Worm (Caenorhabditis elegans) whole organism, midembryonic: ENCODE measurements around the gene fip-2.

ENCODE experiments used
- T22C8.4 ChIP-seq: fragments of 200-800 bp; sonication (Bioruptor generic); IDR thresholded peaks from 2 replicates; pipeline ENCODE4 v1.3.6; 2022; ENCODE audit warnings: missing genetic modification characterization, missing compliant biosample characterization
- cog-1 ChIP-seq: sonication (generic microtip); optimal IDR thresholded peaks from 2 replicates; lab custom pipeline; 2016; ENCODE audit warnings: missing genetic modification characterization, missing compliant biosample characterization
- flt-1 ChIP-seq: fragments of 200-800 bp; sonication (Bioruptor generic); IDR thresholded peaks from 2 replicates; pipeline ENCODE4 v1.3.6; 2022; ENCODE audit warnings: missing genetic modification characterization, missing compliant biosample characterization
- klf-2 ChIP-seq: fragments of 200-800 bp; sonication (Bioruptor generic); conservative IDR thresholded peaks from 2 replicates; pipeline ENCODE4 v1.3.6; 2022; ENCODE audit warnings: missing genetic modification reagents, missing genetic modification characterization, missing compliant biosample characterization
- med-1 ChIP-seq: sonication (generic microtip); optimal IDR thresholded peaks from 2 replicates; lab custom pipeline; 2017; ENCODE audit warnings: missing genetic modification characterization, mild to moderate bottlenecking, missing compliant biosample characterization, antibody characterized with exemption, missing genetic modification reagents; ENCODE audit not compliant: insufficient read depth
- ref-1 ChIP-seq: fragments of 200-800 bp; sonication (Bioruptor generic); conservative IDR thresholded peaks from 2 replicates; pipeline ENCODE4 v1.3.6; 2022; ENCODE audit warnings: missing genetic modification reagents, missing genetic modification characterization, missing compliant biosample characterization
- tab-1 ChIP-seq: fragments of 200-800 bp; sonication (Bioruptor generic); IDR thresholded peaks from 2 replicates; pipeline ENCODE4 v1.3.6; 2022; ENCODE audit warnings: missing genetic modification characterization, missing compliant biosample characterization
- ztf-23 ChIP-seq: fragments of 200-800 bp; sonication (Bioruptor generic); IDR thresholded peaks from 2 replicates; pipeline ENCODE4 v1.3.6; 2022; ENCODE audit warnings: missing genetic modification reagents, missing genetic modification characterization, missing compliant biosample characterization
- ztf-29 ChIP-seq: fragments of 200-800 bp; sonication (Bioruptor generic); IDR thresholded peaks from 2 replicates; pipeline ENCODE4 v1.3.6; 2022; ENCODE audit warnings: missing genetic modification reagents, missing genetic modification characterization, missing compliant biosample characterization

- TF ChIP-seq ztf-23 (GFP tag; lab: Robert Waterston, UW) (no peak), ztf-29 (GFP tag; lab: Robert Waterston, UW) (no peak), med-1 (no peak), flt-1 (GFP tag; lab: Robert Waterston, UW) (no peak), cog-1 (tag; lab: Kevin White, UChicago) (no peak), tab-1 (GFP tag; lab: Robert Waterston, UW) (no peak), klf-2 (GFP tag; lab: Robert Waterston, UW) (no peak), T22C8.4 (no peak), ref-1 (GFP tag; lab: Robert Waterston, UW) (no peak)
Observed at ce11 chrV:9041030-9041429, 26.7 kb upstream of the fip-2 start, which contains the start of gene cyp-33B1.
